Worm (Caenorhabditis elegans) whole organism, L4 larva: Measurements from ENCODE around the gene K01D12.1.

Experiments used
- F10B5.3 ChIP-seq: sonication (generic microtip); optimal IDR thresholded peaks from 2 replicates; lab custom pipeline; 2016; ENCODE audit warnings: mild to moderate bottlenecking, missing genetic modification characterization, missing compliant biosample characterization
- F49E8.2 ChIP-seq: sonication (generic microtip); optimal IDR thresholded peaks from 2 replicates; lab custom pipeline; 2016; ENCODE audit warnings: missing compliant biosample characterization, mild to moderate bottlenecking, missing genetic modification characterization, borderline replicate concordance
- T20F7.1 ChIP-seq: fragments of 200-800 bp; sonication (Bioruptor generic); optimal IDR thresholded peaks from 2 replicates; lab custom pipeline; 2018; ENCODE audit warnings: mild to moderate bottlenecking, missing genetic modification characterization, missing compliant biosample characterization
- Y105C5A.15 ChIP-seq: fragments of 200-800 bp; sonication (Bioruptor generic); IDR thresholded peaks from 2 replicates; pipeline ENCODE4 v1.3.6; 2022; ENCODE audit warnings: missing genetic modification characterization, missing compliant biosample characterization
- ZK546.5 ChIP-seq, 2 experiments: sonication (generic microtip); optimal IDR thresholded peaks; 2 replicates each; lab custom pipeline; 2017; ENCODE audit warnings: missing biosample characterization in 2 of 2, missing genetic modification characterization in 2 of 2
- aly-2 ChIP-seq: sonication (generic microtip); optimal IDR thresholded peaks from 2 replicates; lab custom pipeline; 2018; ENCODE audit warnings: missing biosample characterization, missing genetic modification characterization
- ama-1 ChIP-seq: fragments of 150-350 bp; optimal IDR thresholded peaks from 2 replicates; lab custom pipeline; 2014; ENCODE audit warnings: inconsistent platforms, mixed read lengths
- ceh-28 ChIP-seq: fragments of 150-350 bp; optimal IDR thresholded peaks from 2 replicates; lab custom pipeline; 2014; ENCODE audit warnings: missing biosample characterization, missing genetic modification reagents, missing genetic modification characterization
- daf-16 ChIP-seq, 3 experiments: sonication (generic microtip); optimal IDR thresholded peaks; 2 replicates each; lab custom pipeline; 2016 to 2017; ENCODE audit warnings: missing genetic modification characterization in 3 of 3, missing genetic modification reagents in 3 of 3, mild to moderate bottlenecking in 2 of 3, missing compliant biosample characterization in 2 of 3, missing biosample characterization in 1 of 3, moderate library complexity in 1 of 3
- daf-8 ChIP-seq: fragments of 200-800 bp; sonication (Bioruptor generic); IDR thresholded peaks from 2 replicates; pipeline ENCODE4 v1.3.6; 2022; ENCODE audit warnings: missing genetic modification characterization, missing compliant biosample characterization
- dmd-9 ChIP-seq: fragments of 200-800 bp; sonication (Bioruptor generic); IDR thresholded peaks from 2 replicates; pipeline ENCODE4 v1.3.6; 2022; ENCODE audit warnings: missing genetic modification reagents, missing genetic modification characterization, missing compliant biosample characterization
- dve-1 ChIP-seq: sonication (generic microtip); optimal IDR thresholded peaks from 2 replicates; lab custom pipeline; 2017; ENCODE audit warnings: antibody characterized with exemption, mild to moderate bottlenecking, missing genetic modification characterization, missing compliant biosample characterization; ENCODE audit not compliant: insufficient read depth
- fkh-10 ChIP-seq: fragments of 150-350 bp; optimal IDR thresholded peaks from 2 replicates; lab custom pipeline; 2014; ENCODE audit warnings: missing biosample characterization, missing genetic modification reagents, missing genetic modification characterization
- hlh-11 ChIP-seq: fragments of 200-800 bp; sonication (Bioruptor generic); optimal IDR thresholded peaks from 2 replicates; lab custom pipeline; 2018; ENCODE audit warnings: mild to moderate bottlenecking, missing genetic modification characterization, missing compliant biosample characterization
- hlh-30 ChIP-seq: sonication (generic microtip); optimal IDR thresholded peaks from 2 replicates; lab custom pipeline; 2017; ENCODE audit warnings: antibody characterized with exemption, mild to moderate bottlenecking, missing genetic modification characterization, missing compliant biosample characterization; ENCODE audit not compliant: insufficient read depth
- hmg-1.1 ChIP-seq: fragments of 200-800 bp; sonication (Bioruptor generic); IDR thresholded peaks from 2 replicates; pipeline ENCODE4 v1.3.6; 2022; ENCODE audit warnings: missing genetic modification reagents, missing genetic modification characterization, missing compliant biosample characterization
- lir-3 ChIP-seq: sonication (generic microtip); optimal IDR thresholded peaks from 2 replicates; lab custom pipeline; 2016; ENCODE audit warnings: mild to moderate bottlenecking, missing genetic modification characterization, missing compliant biosample characterization
- lsy-2 ChIP-seq, 2 experiments: fragments of 150-350 bp in 1 of 2; sonication (generic microtip) in 1 of 2; optimal IDR thresholded peaks; 2 replicates each; lab custom pipeline; 2014 to 2017; ENCODE audit warnings: missing biosample characterization in 2 of 2, missing genetic modification characterization in 2 of 2
- mdt-29 ChIP-seq: fragments of 200-800 bp; sonication (Bioruptor generic); IDR thresholded peaks from 2 replicates; pipeline ENCODE4 v1.3.6; 2022; ENCODE audit warnings: missing genetic modification reagents, missing genetic modification characterization, missing compliant biosample characterization
- mep-1 ChIP-seq: fragments of 150-350 bp; sonication (generic microtip); optimal IDR thresholded peaks from 3 replicates; lab custom pipeline; 2014; ENCODE audit warnings: missing biosample characterization, missing genetic modification characterization
- nhr-10 ChIP-seq: fragments of 150-350 bp; optimal IDR thresholded peaks from 2 replicates; lab custom pipeline; 2014; ENCODE audit warnings: missing biosample characterization, missing genetic modification characterization
- nhr-111 ChIP-seq: fragments of 200-800 bp; sonication (Bioruptor generic); optimal IDR thresholded peaks from 2 replicates; lab custom pipeline; 2018; ENCODE audit warnings: mild to moderate bottlenecking, missing genetic modification characterization, missing compliant biosample characterization
- nhr-28 ChIP-seq: fragments of 150-350 bp; optimal IDR thresholded peaks from 2 replicates; lab custom pipeline; 2014; ENCODE audit warnings: missing biosample characterization, missing genetic modification characterization
- nhr-48 ChIP-seq: sonication (generic microtip); optimal IDR thresholded peaks from 2 replicates; lab custom pipeline; 2016; ENCODE audit warnings: mild to moderate bottlenecking, missing genetic modification characterization, missing compliant biosample characterization
- nhr-6 ChIP-seq: fragments of 150-350 bp; optimal IDR thresholded peaks from 2 replicates; lab custom pipeline; 2014; ENCODE audit warnings: missing biosample characterization, missing genetic modification characterization
- nhr-76 ChIP-seq: fragments of 150-350 bp; optimal IDR thresholded peaks from 2 replicates; lab custom pipeline; 2014; ENCODE audit warnings: missing biosample characterization, missing genetic modification characterization
- php-3 ChIP-seq: fragments of 200-800 bp; sonication (Bioruptor generic); IDR thresholded peaks from 2 replicates; pipeline ENCODE4 v1.3.6; 2022; ENCODE audit warnings: missing genetic modification reagents, missing genetic modification characterization, missing compliant biosample characterization
- pqm-1 ChIP-seq: sonication (generic microtip); optimal IDR thresholded peaks from 2 replicates; lab custom pipeline; 2017; ENCODE audit warnings: missing biosample characterization, missing genetic modification characterization
- set-16 ChIP-seq: fragments of 200-800 bp; sonication (Bioruptor generic); IDR thresholded peaks from 2 replicates; pipeline ENCODE4 v1.3.6; 2022; ENCODE audit warnings: missing genetic modification reagents, missing genetic modification characterization, missing compliant biosample characterization
- snpc-1.2 ChIP-seq: fragments of 200-800 bp; sonication (Bioruptor generic); IDR thresholded peaks from 2 replicates; pipeline ENCODE4 v1.3.6; 2022; ENCODE audit warnings: missing genetic modification reagents, missing genetic modification characterization, missing compliant biosample characterization
- snpc-4 ChIP-seq: fragments of 150-350 bp; optimal IDR thresholded peaks from 2 replicates; lab custom pipeline; 2014; ENCODE audit warnings: missing biosample characterization, missing genetic modification characterization
- unc-62 ChIP-seq, 3 experiments: fragments of 150-350 bp in 1 of 3; sonication (generic microtip); optimal IDR thresholded peaks in 2 of 3; peaks in 1 of 3; 1 replicate in 1 of 3; 2 replicates in 2 of 3; lab custom pipeline; 2014 to 2017; ENCODE audit warnings: missing biosample characterization in 3 of 3, missing genetic modification characterization in 3 of 3, missing genetic modification reagents in 3 of 3, missing genotype in 1 of 3
- zip-11 ChIP-seq: fragments of 200-800 bp; sonication (Bioruptor generic); IDR thresholded peaks from 2 replicates; pipeline ENCODE4 v1.3.6; 2022; ENCODE audit warnings: missing genetic modification characterization, missing compliant biosample characterization
- zip-2 ChIP-seq: fragments of 150-350 bp; optimal IDR thresholded peaks from 2 replicates; lab custom pipeline; 2014; ENCODE audit warnings: missing biosample characterization, missing genetic modification characterization
- ztf-11 ChIP-seq: fragments of 150-350 bp; optimal IDR thresholded peaks from 2 replicates; lab custom pipeline; 2014; ENCODE audit warnings: missing biosample characterization, missing genetic modification characterization

Gene K01D12.1

DNA sequence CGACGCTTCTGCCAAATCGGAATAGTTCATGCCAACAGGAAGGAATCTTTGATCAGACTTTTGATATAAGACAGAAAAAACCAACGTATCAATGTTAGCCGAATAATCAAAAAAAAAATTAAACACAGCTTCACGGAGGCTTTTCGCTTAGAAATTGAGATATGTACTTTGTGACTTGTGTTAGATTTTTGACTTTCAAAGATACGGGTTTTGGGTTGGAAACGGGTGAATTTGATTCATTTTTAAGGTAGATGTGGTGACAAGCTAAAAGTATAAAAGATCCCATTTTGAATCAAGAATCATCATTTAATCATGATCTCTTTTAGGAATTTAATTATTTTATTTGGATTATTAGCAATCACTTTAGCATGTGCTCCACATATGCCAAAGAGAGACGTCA is 25.0 kb downstream of the K01D12.1 start, which contains the start of gene K01D12.8:
K01D12.8 (plus strand) TSS at position 301 of the 400 bp plus-strand sequence.
- TF ChIP-seq unc-62 (GFP tag; optimal IDR thresholded peaks at IDR 0.05 in 1 of 2; lab: Kevin White, UChicago) (peak in 1 of 2 experiments; percentile 32), unc-62 (tag; optimal IDR thresholded peaks at IDR 0.05; lab: Kevin White, UChicago) (no peak), daf-16 (GFP tag; optimal IDR thresholded peaks at IDR 0.05; lab: Kevin White, UChicago) (no peak), daf-16 (tag; optimal IDR thresholded peaks at IDR 0.05; lab: Kevin White, UChicago) (no peak)

ce11 chrV:12404544-12404943 is 27.2 kb downstream of the K01D12.1 start, which contains the start of gene K01D12.9:
TSS of gene K01D12.9 (minus strand) at chrV:12404644.
- TF ChIP-seq snpc-1.2 (GFP tag; lab: Robert Waterston, UW) (no peak), nhr-48 (peak; percentile 2), zip-2 (no peak)

- no peak for TF ChIP-seq lir-3
Observed at ce11 chrV:12405929-12406328, 28.6 kb downstream of the K01D12.1 start, which contains the start of gene K01D12.10. TSS of gene K01D12.10 (plus strand) at chrV:12406229.

DNA sequence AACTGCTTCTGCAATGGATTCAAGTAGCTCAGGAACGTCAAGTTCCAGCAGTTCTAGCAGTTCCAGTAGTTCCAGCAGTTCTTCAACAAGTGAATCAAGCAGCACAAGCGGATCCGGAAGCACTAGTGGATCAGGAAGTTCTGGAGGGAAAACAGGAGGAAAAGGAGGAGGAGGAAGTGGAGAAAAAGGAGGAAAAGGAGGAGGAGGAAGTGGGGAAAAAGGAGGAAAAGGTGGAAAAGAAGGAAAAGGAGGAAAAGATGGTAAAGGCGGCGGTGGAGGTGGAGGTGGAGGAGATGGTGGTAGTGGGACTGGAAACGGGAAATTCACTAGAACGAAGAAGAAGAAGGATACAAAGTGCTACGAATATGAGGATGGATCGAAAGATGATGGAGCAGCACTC is 29.2 kb downstream of the K01D12.1 start:
- TF ChIP-seq Y105C5A.15 (GFP tag; lab: Robert Waterston, UW) (0 out of 2 replicates have a peak, but pooled peaks have one; percentile 36), ama-1 (lab: Kevin White, UChicago) (no peak), unc-62 (GFP tag; optimal IDR thresholded peaks at IDR 0.05 in 1 of 2; lab: Kevin White, UChicago) (peak in 1 of 2 experiments; percentile 82), unc-62 (tag; optimal IDR thresholded peaks at IDR 0.05; lab: Kevin White, UChicago) (no peak), set-16 (GFP tag; lab: Robert Waterston, UW) (peak; percentile 78; the same call in 1 of the 2 replicates), nhr-10 (tag; lab: Kevin White, UChicago) (no peak), snpc-4 (tag; lab: Kevin White, UChicago) (no peak)

DNA sequence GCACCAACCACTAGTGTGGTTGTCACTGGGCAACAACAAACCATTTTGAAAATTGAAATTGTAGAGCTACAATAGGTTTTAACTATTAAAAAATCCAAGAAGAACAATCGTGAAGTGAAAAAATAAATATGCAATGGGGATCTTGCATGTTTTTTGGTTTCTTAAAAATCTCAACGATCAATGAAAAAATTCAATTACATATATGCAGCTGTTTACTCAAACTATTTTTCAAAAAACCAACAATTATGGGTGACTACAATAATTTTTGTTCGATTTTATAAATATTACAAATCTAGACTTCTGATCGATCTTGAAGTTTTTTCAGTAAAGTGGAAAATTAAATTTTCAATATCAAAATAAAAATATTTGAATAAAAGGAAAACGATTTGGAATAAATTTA is 31.2 kb downstream of the K01D12.1 start, which contains the start of gene cdr-4:
cdr-4 (minus strand) TSS at position 101 of the 400 bp plus-strand sequence.
- TF ChIP-seq php-3 (no peak), ceh-28 (tag; lab: Kevin White, UChicago) (no peak), hmg-1.1 (GFP tag; lab: Robert Waterston, UW) (no peak), nhr-76 (tag; lab: Kevin White, UChicago) (no peak), fkh-10 (GFP tag; lab: Kevin White, UChicago) (no peak), F10B5.3 (tag; lab: Kevin White, UChicago) (no peak), F49E8.2 (tag; lab: Kevin White, UChicago) (no peak), aly-2 (tag; lab: Kevin White, UChicago) (no peak), ZK546.5 (tag; optimal IDR thresholded peaks at IDR 0.05; lab: Kevin White, UChicago) (no peak)

DNA sequence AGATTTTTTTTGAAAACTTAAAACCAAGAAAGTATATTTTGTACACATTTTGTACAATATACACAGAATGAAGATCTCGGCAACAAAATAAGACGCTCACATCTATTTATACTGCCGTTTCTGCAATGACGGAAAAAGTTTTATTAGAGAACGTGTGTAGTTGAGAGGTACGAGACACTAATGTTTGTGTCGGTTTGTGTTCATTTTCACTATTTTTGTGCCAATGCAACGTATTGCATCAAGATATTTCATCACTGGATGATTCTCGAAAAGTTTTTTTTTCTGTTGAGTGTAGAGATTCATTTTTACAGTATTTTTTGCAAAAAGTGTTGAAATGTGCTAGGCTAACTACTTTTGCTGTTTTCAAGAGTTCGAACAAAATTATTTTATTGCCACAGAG is 31.6 kb downstream of the K01D12.1 start:
- TF ChIP-seq hlh-11 (tag; lab: Kevin White, UChicago) (peak; percentile 33), set-16 (GFP tag; lab: Robert Waterston, UW) (no peak), nhr-111 (GFP tag; lab: Kevin White, UChicago) (no peak), mdt-29 (GFP tag; lab: Robert Waterston, UW) (no peak), unc-62 (GFP tag; optimal IDR thresholded peaks at IDR 0.05 in 1 of 2; lab: Kevin White, UChicago) (no peak), unc-62 (tag; optimal IDR thresholded peaks at IDR 0.05; lab: Kevin White, UChicago) (no peak), zip-11 (GFP tag; lab: Robert Waterston, UW) (no peak), dve-1 (peak; percentile 14), mep-1 (tag; lab: Kevin White, UChicago) (peak; percentile 51), ZK546.5 (tag; optimal IDR thresholded peaks at IDR 0.05; lab: Kevin White, UChicago) (no peak), daf-8 (no peak), nhr-28 (tag; lab: Kevin White, UChicago) (peak; percentile 91), daf-16 (GFP tag; optimal IDR thresholded peaks at IDR 0.05; lab: Kevin White, UChicago) (peak in 1 of 2 experiments; percentile 21), daf-16 (tag; optimal IDR thresholded peaks at IDR 0.05; lab: Kevin White, UChicago) (peak; percentile 11), lsy-2 (tag; optimal IDR thresholded peaks at IDR 0.05; lab: Kevin White, UChicago) (peak in 1 of 2 experiments; percentile 33), pqm-1 (no peak), dmd-9 (GFP tag; lab: Robert Waterston, UW) (no peak), nhr-6 (peak; percentile 26), T20F7.1 (peak; percentile 29), hlh-30 (tag; lab: Kevin White, UChicago) (no peak), ztf-11 (tag; lab: Kevin White, UChicago) (no peak)
